Worm (Caenorhabditis elegans): ENCODE measurements around the gene C04G6.13.

- TF ChIP-seq ref-1 (GFP tag; conservative IDR thresholded peaks at IDR 0.05) (no peak), ztf-29 (GFP tag; IDR thresholded peaks at IDR 0.05) (no peak), cog-1 (tag; optimal IDR thresholded peaks at IDR 0.05) (no peak), T22C8.4 (GFP tag; IDR thresholded peaks at IDR 0.05) (no peak), ztf-23 (GFP tag; IDR thresholded peaks at IDR 0.05) (no peak), flt-1 (GFP tag; IDR thresholded peaks at IDR 0.05) (no peak), med-1 (GFP tag; optimal IDR thresholded peaks at IDR 0.05; ENCODE audit: insufficient read depth) (no peak), tab-1 (GFP tag; IDR thresholded peaks at IDR 0.05) (no peak), klf-2 (GFP tag; conservative IDR thresholded peaks at IDR 0.05) (no peak)
Measured at ce11 chrII:5091640-5092243, 2.3 kb upstream of the C04G6.13 start, which contains the start of gene pld-1.
